Worm (Caenorhabditis elegans) whole organism, L2 larva: Measurements from ENCODE around the gene Y39B6A.13.
"Not testable (repeated sequence)": the region's sequence is repeated elsewhere in the genome, so short reads cannot be mapped to it uniquely, and the experiment has no call there.

ENCODE experiments used
- C34F6.9 ChIP-seq: fragments of 150-350 bp; optimal IDR thresholded peaks from 2 replicates; lab custom pipeline; 2014; ENCODE audit warnings: missing biosample characterization, missing genetic modification characterization
- R02D3.7 ChIP-seq: fragments of 150-350 bp; optimal IDR thresholded peaks from 2 replicates; lab custom pipeline; 2014; ENCODE audit warnings: missing biosample characterization, missing genetic modification characterization
- ZK546.5 ChIP-seq: sonication (generic microtip); optimal IDR thresholded peaks from 2 replicates; lab custom pipeline; 2017; ENCODE audit warnings: missing biosample characterization, missing genetic modification characterization
- alr-1 ChIP-seq: fragments of 150-350 bp; optimal IDR thresholded peaks from 2 replicates; lab custom pipeline; 2014; ENCODE audit warnings: missing biosample characterization, missing genetic modification characterization
- ceh-16 ChIP-seq: fragments of 150-350 bp; optimal IDR thresholded peaks from 2 replicates; lab custom pipeline; 2014; ENCODE audit warnings: missing biosample characterization, missing genetic modification characterization
- crh-2 ChIP-seq: sonication (generic microtip); optimal IDR thresholded peaks from 2 replicates; lab custom pipeline; 2017; ENCODE audit warnings: missing biosample characterization, missing genetic modification characterization
- dmd-4 ChIP-seq: sonication (generic microtip); optimal IDR thresholded peaks from 2 replicates; lab custom pipeline; 2017; ENCODE audit warnings: missing biosample characterization, missing genetic modification characterization
- egl-27 ChIP-seq: sonication (generic microtip); optimal IDR thresholded peaks from 3 replicates; lab custom pipeline; 2017; ENCODE audit warnings: missing biosample characterization, missing genetic modification reagents, missing genetic modification characterization
- elt-3 ChIP-seq: sonication (generic microtip); optimal IDR thresholded peaks from 2 replicates; lab custom pipeline; 2017; ENCODE audit warnings: missing biosample characterization, missing genetic modification characterization
- fos-1 ChIP-seq: fragments of 150-350 bp; optimal IDR thresholded peaks from 2 replicates; lab custom pipeline; 2014; ENCODE audit warnings: missing biosample characterization, missing genetic modification characterization
- lin-39 ChIP-seq: fragments of 150-350 bp; optimal IDR thresholded peaks from 2 replicates; lab custom pipeline; 2014; ENCODE audit warnings: missing biosample characterization, missing genetic modification reagents, missing genetic modification characterization
- mab-5 ChIP-seq: fragments of 150-350 bp; optimal IDR thresholded peaks from 2 replicates; lab custom pipeline; 2014; ENCODE audit warnings: missing biosample characterization, missing genetic modification characterization
- mbf-1 ChIP-seq: sonication (generic microtip); optimal IDR thresholded peaks from 2 replicates; lab custom pipeline; 2017; ENCODE audit warnings: missing biosample characterization, missing genetic modification characterization
- nhr-10 ChIP-seq: sonication (generic microtip); optimal IDR thresholded peaks from 2 replicates; lab custom pipeline; 2017; ENCODE audit warnings: missing biosample characterization, missing genetic modification characterization
- nhr-12 ChIP-seq: fragments of 150-350 bp; optimal IDR thresholded peaks from 2 replicates; lab custom pipeline; 2014; ENCODE audit warnings: missing biosample characterization, missing genetic modification characterization
- nhr-129 ChIP-seq: fragments of 150-350 bp; optimal IDR thresholded peaks from 2 replicates; lab custom pipeline; 2014; ENCODE audit warnings: missing biosample characterization, missing genetic modification characterization
- nhr-21 ChIP-seq: fragments of 150-350 bp; optimal IDR thresholded peaks from 2 replicates; lab custom pipeline; 2014; ENCODE audit warnings: missing biosample characterization, missing genetic modification characterization
- nhr-23 ChIP-seq: fragments of 150-350 bp; optimal IDR thresholded peaks from 2 replicates; lab custom pipeline; 2014; ENCODE audit warnings: missing biosample characterization, missing genetic modification reagents, missing genetic modification characterization
- nhr-237 ChIP-seq: fragments of 150-350 bp; optimal IDR thresholded peaks from 2 replicates; lab custom pipeline; 2014; ENCODE audit warnings: missing biosample characterization, missing genetic modification characterization
- nhr-25 ChIP-seq: fragments of 150-350 bp; sonication (generic microtip); optimal IDR thresholded peaks from 3 replicates; lab custom pipeline; 2014; ENCODE audit warnings: missing biosample characterization, missing genetic modification characterization
- nhr-6 ChIP-seq: fragments of 150-350 bp; optimal IDR thresholded peaks from 2 replicates; lab custom pipeline; 2014; ENCODE audit warnings: missing biosample characterization, missing genetic modification characterization
- nhr-77 ChIP-seq: fragments of 150-350 bp; optimal IDR thresholded peaks from 2 replicates; lab custom pipeline; 2014; ENCODE audit warnings: missing biosample characterization, missing genetic modification characterization
- peb-1 ChIP-seq: fragments of 150-350 bp; optimal IDR thresholded peaks from 2 replicates; lab custom pipeline; 2014; ENCODE audit warnings: missing biosample characterization, missing genetic modification characterization
- sem-4 ChIP-seq: fragments of 150-350 bp; optimal IDR thresholded peaks from 2 replicates; lab custom pipeline; 2014; ENCODE audit warnings: missing biosample characterization, missing genetic modification reagents, missing genetic modification characterization
- skn-1 ChIP-seq: sonication (generic microtip); optimal IDR thresholded peaks from 2 replicates; lab custom pipeline; 2017; ENCODE audit warnings: missing biosample characterization, missing genetic modification characterization
- sma-3 ChIP-seq: sonication (generic microtip); optimal IDR thresholded peaks from 2 replicates; lab custom pipeline; 2016; ENCODE audit warnings: missing genetic modification reagents, missing genetic modification characterization, missing compliant biosample characterization
- snpc-4 ChIP-seq: fragments of 150-350 bp; optimal IDR thresholded peaks from 2 replicates; lab custom pipeline; 2014; ENCODE audit warnings: missing biosample characterization, missing genetic modification characterization
- unc-39 ChIP-seq: fragments of 150-350 bp; optimal IDR thresholded peaks from 2 replicates; lab custom pipeline; 2014; ENCODE audit warnings: missing biosample characterization, missing genetic modification characterization
- unc-55 ChIP-seq: fragments of 150-350 bp; sonication (generic microtip); optimal IDR thresholded peaks from 3 replicates; lab custom pipeline; 2014; ENCODE audit warnings: missing biosample characterization, missing genetic modification reagents, missing genetic modification characterization
- unc-62 ChIP-seq: fragments of 150-350 bp; optimal IDR thresholded peaks from 2 replicates; lab custom pipeline; 2014; ENCODE audit warnings: missing biosample characterization, missing genetic modification reagents, missing genetic modification characterization
- zag-1 ChIP-seq: fragments of 150-350 bp; optimal IDR thresholded peaks from 2 replicates; lab custom pipeline; 2014; ENCODE audit warnings: missing biosample characterization, missing genetic modification characterization
- ztf-1 ChIP-seq: fragments of 200-800 bp; sonication (Bioruptor generic); conservative IDR thresholded peaks from 2 replicates; pipeline ENCODE4 v1.3.6; 2022; ENCODE audit warnings: missing genetic modification characterization, missing compliant biosample characterization
- ztf-11 ChIP-seq: sonication (generic microtip); optimal IDR thresholded peaks from 2 replicates; lab custom pipeline; 2017; ENCODE audit warnings: missing biosample characterization, missing genetic modification characterization
- ztf-4 ChIP-seq: fragments of 150-350 bp; optimal IDR thresholded peaks from 2 replicates; lab custom pipeline; 2014; ENCODE audit warnings: missing biosample characterization, missing genetic modification characterization

Gene Y39B6A.13

ce11 chrV:19116872-19117372 lies 2.3 kb downstream of the Y39B6A.13 start:
- TF ChIP-seq ztf-4 (no peak), elt-3 (no peak), nhr-23 (tag; lab: Kevin White, UChicago) (no peak), crh-2 (tag; lab: Kevin White, UChicago) (no peak), C34F6.9 (tag; lab: Kevin White, UChicago) (no peak), egl-27 (tag; lab: Kevin White, UChicago) (no peak), nhr-21 (no peak), ztf-11 (tag; lab: Kevin White, UChicago) (no peak), sem-4 (tag; lab: Kevin White, UChicago) (no peak), ztf-1 (GFP tag; lab: Robert Waterston, UW) (no peak), lin-39 (tag; lab: Kevin White, UChicago) (no peak), nhr-25 (tag; lab: Kevin White, UChicago) (no peak), unc-39 (tag; lab: Kevin White, UChicago) (no peak)

- no peak for TF ChIP-seq mab-5 (tag; lab: Kevin White, UChicago)
- TF ChIP-seq ztf-4, result no peak
- TF ChIP-seq egl-27 (tag; lab: Kevin White, UChicago), result no peak
- no peak for TF ChIP-seq unc-39 (tag; lab: Kevin White, UChicago)
- no peak for TF ChIP-seq unc-62 (GFP tag; lab: Kevin White, UChicago)
- TF ChIP-seq ztf-11 (tag; lab: Kevin White, UChicago), result no peak
- TF ChIP-seq nhr-129 (tag; lab: Kevin White, UChicago), result no peak
- no peak for TF ChIP-seq dmd-4
- no peak for TF ChIP-seq zag-1 (tag; lab: Kevin White, UChicago)
- TF ChIP-seq, all 48 proteins: peak for 0
These were observed 12.2 kb downstream of the Y39B6A.13 start for ce11 chrV:19107065-19107464.

DNA sequence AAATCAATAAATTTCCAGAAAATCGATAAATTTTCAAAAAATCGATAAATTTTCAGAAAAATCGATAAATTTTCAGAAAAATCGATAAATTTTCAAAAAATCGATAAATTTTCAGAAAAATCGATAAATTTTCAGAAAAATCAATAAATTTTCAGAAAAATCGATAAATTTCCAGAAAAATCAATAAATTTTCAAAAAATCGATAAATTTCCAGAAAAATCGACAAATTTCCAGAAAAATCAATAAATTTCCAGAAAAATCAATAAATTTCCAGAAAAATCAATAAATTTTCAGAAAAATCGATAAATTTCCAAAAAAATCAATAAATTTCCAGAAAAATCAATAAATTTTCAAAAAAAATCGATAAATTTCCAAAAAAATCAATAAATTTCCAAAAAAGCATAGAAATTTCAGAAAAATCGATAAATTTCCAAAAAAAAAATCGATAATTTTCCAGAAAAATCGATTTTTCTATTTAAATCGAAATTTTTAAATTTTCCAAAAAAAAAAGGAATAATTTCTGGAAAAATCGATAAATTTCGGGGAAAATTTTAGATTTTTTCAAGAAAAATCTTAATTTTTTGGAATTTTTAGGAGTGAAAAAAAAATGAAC lies 17.5 kb downstream of the Y39B6A.13 start, which contains the start of gene zhp-4:
TSS of gene zhp-4 (minus strand) at position 198 of the 613 bp plus-strand sequence.
- TF ChIP-seq sem-4 (tag; lab: Kevin White, UChicago); unc-62 (GFP tag; lab: Kevin White, UChicago); nhr-10 (tag; lab: Kevin White, UChicago): not testable (repeated sequence)

DNA sequence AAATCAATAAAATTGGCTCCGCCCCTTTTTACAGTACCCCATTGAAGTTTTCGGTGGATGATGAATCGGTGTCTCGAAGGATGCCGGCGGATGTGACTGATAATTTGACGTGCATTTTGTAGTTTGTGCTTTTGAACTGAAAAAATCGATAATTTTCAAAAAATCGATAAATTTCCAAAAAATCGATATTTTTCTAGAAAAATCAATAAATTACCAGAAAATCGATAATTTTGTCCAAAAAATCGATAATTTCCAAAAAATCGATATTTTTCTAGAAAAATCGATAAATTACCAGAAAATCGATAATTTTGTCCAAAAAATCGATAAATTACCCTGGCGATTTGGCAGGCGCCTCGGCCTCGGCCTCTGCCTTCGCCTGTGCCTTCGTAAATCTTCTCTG lies 19.7 kb downstream of the Y39B6A.13 start:
- TF ChIP-seq nhr-12 (no peak), mab-5 (tag; lab: Kevin White, UChicago) (no peak), alr-1 (tag; lab: Kevin White, UChicago) (no peak), snpc-4 (tag; lab: Kevin White, UChicago) (no peak), elt-3 (no peak), peb-1 (tag; lab: Kevin White, UChicago) (no peak), mbf-1 (tag; lab: Kevin White, UChicago) (no peak), fos-1 (tag; lab: Kevin White, UChicago) (no peak)
- TF ChIP-seq, all 48 proteins: peak for 0

DNA sequence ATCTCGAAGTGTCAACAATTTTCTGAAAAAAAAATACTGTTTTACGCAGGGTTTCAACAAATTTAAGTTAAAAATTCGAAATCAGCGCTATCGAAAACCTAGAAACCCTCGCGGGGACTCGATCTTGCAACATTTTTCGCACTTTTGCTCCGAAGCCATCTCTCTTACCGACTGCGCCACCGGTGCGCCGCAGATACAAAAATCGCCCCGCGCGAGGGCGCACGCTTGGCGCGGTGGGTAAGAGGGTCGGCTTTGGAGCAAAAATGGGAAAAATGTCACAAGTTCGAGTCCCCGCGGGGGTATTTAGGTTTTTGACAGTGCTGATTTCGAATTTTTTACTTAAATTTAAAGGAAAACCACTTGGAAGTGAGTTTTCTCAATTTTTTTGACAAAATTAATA lies 28.3 kb downstream of the Y39B6A.13 start:
- TF ChIP-seq nhr-10 (tag; lab: Kevin White, UChicago) (no peak), ceh-16 (tag; lab: Kevin White, UChicago) (no peak), skn-1 (tag; lab: Kevin White, UChicago) (no peak), nhr-237 (no peak), ztf-11 (tag; lab: Kevin White, UChicago) (no peak), nhr-77 (tag; lab: Kevin White, UChicago) (no peak), nhr-25 (tag; lab: Kevin White, UChicago) (no peak), C34F6.9 (tag; lab: Kevin White, UChicago) (no peak), nhr-6 (tag; lab: Kevin White, UChicago) (no peak), unc-55 (GFP tag; lab: Kevin White, UChicago) (no peak)

ce11 chrV:19087426-19087825 lies 31.8 kb downstream of the Y39B6A.13 start, which contains the start of gene nhr-145:
Gene nhr-145 (plus strand): TSS chrV:19087723.
- no peak for TF ChIP-seq nhr-12
- TF ChIP-seq ztf-4, result no peak
- no peak for TF ChIP-seq alr-1 (tag; lab: Kevin White, UChicago)
- TF ChIP-seq ZK546.5 (tag; lab: Kevin White, UChicago), result no peak
- TF ChIP-seq nhr-25 (tag; lab: Kevin White, UChicago), result no peak
- no peak for TF ChIP-seq R02D3.7 (tag; lab: Kevin White, UChicago)
- TF ChIP-seq skn-1 (tag; lab: Kevin White, UChicago), result no peak
- no peak for TF ChIP-seq crh-2 (tag; lab: Kevin White, UChicago)
- no peak for TF ChIP-seq zag-1 (tag; lab: Kevin White, UChicago)
- no peak for TF ChIP-seq C34F6.9 (tag; lab: Kevin White, UChicago)
- no peak for TF ChIP-seq sma-3
- no peak for TF ChIP-seq lin-39 (tag; lab: Kevin White, UChicago)
- no peak for TF ChIP-seq nhr-6 (tag; lab: Kevin White, UChicago)
- no peak for TF ChIP-seq nhr-10 (tag; lab: Kevin White, UChicago)
- no peak for TF ChIP-seq ztf-1 (GFP tag; lab: Robert Waterston, UW)
